Worm (Caenorhabditis elegans) whole organism, midembryonic: Measurements from ENCODE around the gene cup-16.

Source experiments
- T22C8.4 ChIP-seq: fragments of 200-800 bp; sonication (Bioruptor generic); IDR thresholded peaks from 2 replicates; pipeline ENCODE4 v1.3.6; 2022; ENCODE audit warnings: missing genetic modification characterization, missing compliant biosample characterization
- cog-1 ChIP-seq: sonication (generic microtip); optimal IDR thresholded peaks from 2 replicates; lab custom pipeline; 2016; ENCODE audit warnings: missing genetic modification characterization, missing compliant biosample characterization
- flt-1 ChIP-seq: fragments of 200-800 bp; sonication (Bioruptor generic); IDR thresholded peaks from 2 replicates; pipeline ENCODE4 v1.3.6; 2022; ENCODE audit warnings: missing genetic modification characterization, missing compliant biosample characterization
- klf-2 ChIP-seq: fragments of 200-800 bp; sonication (Bioruptor generic); conservative IDR thresholded peaks from 2 replicates; pipeline ENCODE4 v1.3.6; 2022; ENCODE audit warnings: missing genetic modification reagents, missing genetic modification characterization, missing compliant biosample characterization
- med-1 ChIP-seq: sonication (generic microtip); optimal IDR thresholded peaks from 2 replicates; lab custom pipeline; 2017; ENCODE audit warnings: missing genetic modification characterization, mild to moderate bottlenecking, missing compliant biosample characterization, antibody characterized with exemption, missing genetic modification reagents; ENCODE audit not compliant: insufficient read depth
- ref-1 ChIP-seq: fragments of 200-800 bp; sonication (Bioruptor generic); conservative IDR thresholded peaks from 2 replicates; pipeline ENCODE4 v1.3.6; 2022; ENCODE audit warnings: missing genetic modification reagents, missing genetic modification characterization, missing compliant biosample characterization
- tab-1 ChIP-seq: fragments of 200-800 bp; sonication (Bioruptor generic); IDR thresholded peaks from 2 replicates; pipeline ENCODE4 v1.3.6; 2022; ENCODE audit warnings: missing genetic modification characterization, missing compliant biosample characterization
- ztf-23 ChIP-seq: fragments of 200-800 bp; sonication (Bioruptor generic); IDR thresholded peaks from 2 replicates; pipeline ENCODE4 v1.3.6; 2022; ENCODE audit warnings: missing genetic modification reagents, missing genetic modification characterization, missing compliant biosample characterization
- ztf-29 ChIP-seq: fragments of 200-800 bp; sonication (Bioruptor generic); IDR thresholded peaks from 2 replicates; pipeline ENCODE4 v1.3.6; 2022; ENCODE audit warnings: missing genetic modification reagents, missing genetic modification characterization, missing compliant biosample characterization

cup-16 gene

ce11 chrII:8747939-8748352 lies 41.0 kb downstream of the cup-16 start:
- TF ChIP-seq flt-1 (GFP tag; lab: Robert Waterston, UW) (0 out of 2 replicates have a peak, but pooled peaks have one; percentile 46), ref-1 (GFP tag; lab: Robert Waterston, UW) (peak; percentile 55; the same call in 1 of the 2 replicates), ztf-29 (GFP tag; lab: Robert Waterston, UW) (no peak), cog-1 (tag; lab: Kevin White, UChicago) (peak; percentile 79), klf-2 (no peak)

- TF ChIP-seq T22C8.4: no peak
- TF ChIP-seq ref-1 (GFP tag; lab: Robert Waterston, UW): no peak
- no peak for TF ChIP-seq tab-1
- TF ChIP-seq klf-2: no peak
- TF ChIP-seq med-1 (GFP tag; lab: Kevin White, UChicago): no peak
- no peak for TF ChIP-seq cog-1 (tag; lab: Kevin White, UChicago)
These were observed 41.7 kb downstream of the cup-16 start for ce11 chrII:8748638-8749037.

ce11 chrII:8749084-8749483 lies 42.1 kb downstream of the cup-16 start:
- TF ChIP-seq flt-1 (GFP tag; lab: Robert Waterston, UW): no peak
- TF ChIP-seq ref-1 (GFP tag; lab: Robert Waterston, UW): no peak
- TF ChIP-seq tab-1: no peak
- no peak for TF ChIP-seq klf-2
- TF ChIP-seq ztf-29 (GFP tag; lab: Robert Waterston, UW): no peak
- no peak for TF ChIP-seq cog-1 (tag; lab: Kevin White, UChicago)
- no peak for TF ChIP-seq med-1 (GFP tag; lab: Kevin White, UChicago)
- TF ChIP-seq ztf-23 (GFP tag; lab: Robert Waterston, UW): no peak
- no peak for TF ChIP-seq T22C8.4

- TF ChIP-seq cog-1 (tag; lab: Kevin White, UChicago) (no peak), T22C8.4 (no peak), tab-1 (no peak), klf-2 (no peak), flt-1 (GFP tag; lab: Robert Waterston, UW) (no peak), ztf-23 (GFP tag; lab: Robert Waterston, UW) (no peak), med-1 (GFP tag; lab: Kevin White, UChicago) (no peak), ref-1 (GFP tag; lab: Robert Waterston, UW) (no peak), ztf-29 (GFP tag; lab: Robert Waterston, UW) (no peak)
These were observed 43.1 kb downstream of the cup-16 start for ce11 chrII:8750056-8750455.

- TF ChIP-seq ztf-23 (GFP tag; lab: Robert Waterston, UW) (0 out of 2 replicates have a peak, but pooled peaks have one; percentile 18), cog-1 (tag; lab: Kevin White, UChicago) (no peak)
These were observed 44.1 kb downstream of the cup-16 start for ce11 chrII:8751042-8751441.

ce11 chrII:8751686-8752085 lies 44.7 kb downstream of the cup-16 start, which contains the start of gene atf-2:
Gene atf-2 (plus strand): TSS chrII:8751986.
- no peak for TF ChIP-seq cog-1 (tag; lab: Kevin White, UChicago)
- no peak for TF ChIP-seq ztf-23 (GFP tag; lab: Robert Waterston, UW)
- no peak for TF ChIP-seq T22C8.4
- TF ChIP-seq ref-1 (GFP tag; lab: Robert Waterston, UW): no peak
- TF ChIP-seq klf-2: no peak
- no peak for TF ChIP-seq tab-1
- TF ChIP-seq med-1 (GFP tag; lab: Kevin White, UChicago): no peak
- TF ChIP-seq ztf-29 (GFP tag; lab: Robert Waterston, UW): no peak
- no peak for TF ChIP-seq flt-1 (GFP tag; lab: Robert Waterston, UW)

- TF ChIP-seq ref-1 (GFP tag; lab: Robert Waterston, UW) (no peak), ztf-29 (GFP tag; lab: Robert Waterston, UW) (no peak), cog-1 (tag; lab: Kevin White, UChicago) (no peak), T22C8.4 (no peak), tab-1 (no peak), med-1 (GFP tag; lab: Kevin White, UChicago) (no peak), klf-2 (no peak), ztf-23 (GFP tag; lab: Robert Waterston, UW) (no peak), flt-1 (GFP tag; lab: Robert Waterston, UW) (no peak)
These were observed 48.3 kb downstream of the cup-16 start, which contains the start of gene K08F8.7 for ce11 chrII:8755270-8755669. Gene K08F8.7 (minus strand): TSS chrII:8755370.
